Fruit fly (Drosophila melanogaster): ENCODE results near the gene Ripalpha.

DNA sequence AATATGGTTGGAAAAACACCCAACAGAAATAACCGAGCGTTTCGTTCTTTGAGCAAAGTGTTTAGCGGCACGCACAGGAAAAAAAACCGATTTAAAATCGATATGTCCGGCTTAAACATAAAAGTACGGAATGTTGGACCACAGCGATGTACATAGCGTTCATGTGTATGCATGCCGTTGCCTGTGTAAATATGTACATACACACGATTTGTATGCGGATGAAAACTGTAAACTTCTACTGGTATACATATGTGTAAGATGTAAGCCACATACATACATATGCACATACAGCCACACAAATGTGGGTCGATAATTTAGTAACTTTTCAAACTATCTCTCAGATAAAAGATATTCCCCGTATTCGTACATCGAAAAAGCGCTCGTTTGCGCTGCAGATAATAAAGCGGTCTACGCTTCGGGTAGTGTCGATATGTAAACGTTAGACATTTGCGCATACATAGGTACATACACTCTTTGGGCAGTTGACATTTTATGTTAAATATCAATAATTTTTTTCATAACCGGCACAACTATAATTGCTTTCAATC lies 49.0 kb upstream of the Ripalpha start:
- TF ChIP-seq CG32264 (GFP tag; optimal IDR thresholded peaks at IDR 0.05) = no peak
- TF ChIP-seq jim (GFP tag; optimal IDR thresholded peaks at IDR 0.05) = no peak
- TF ChIP-seq Myc (optimal IDR thresholded peaks at IDR 0.05) = no peak
- TF ChIP-seq Abd-B (GFP tag; optimal IDR thresholded peaks at IDR 0.05) = no peak
- TF ChIP-seq Dfd (GFP tag; optimal IDR thresholded peaks at IDR 0.05) = no peak
- no peak for TF ChIP-seq usp (GFP tag; optimal IDR thresholded peaks at IDR 0.05)
- no peak for TF ChIP-seq Hr83 (GFP tag; optimal IDR thresholded peaks at IDR 0.05; ENCODE audit: poor library complexity, severe bottlenecking)
- no peak for TF ChIP-seq OdsH (GFP tag; optimal IDR thresholded peaks at IDR 0.05)
- TF ChIP-seq rgr (GFP tag; optimal IDR thresholded peaks at IDR 0.05) = no peak
- TF ChIP-seq pan (optimal IDR thresholded peaks at IDR 0.05) = no peak
- TF ChIP-seq dl (GFP tag; optimal IDR thresholded peaks at IDR 0.05; ENCODE audit: insufficient read depth in 1 of 2, partially characterized antibody in 2 of 2) = no peak
- no peak for TF ChIP-seq Mio (GFP tag; optimal IDR thresholded peaks at IDR 0.05)
